Fruit fly (Drosophila melanogaster) whole organism, embryonic: ENCODE results near the gene Vha100-2.

Source experiments
- ATbp ChIP-seq: fragments of 200-800 bp; sonication (Bioruptor generic); optimal IDR thresholded peaks from 2 replicates; lab custom pipeline; 2017; ENCODE audit warnings: missing biosample characterization, mild to moderate bottlenecking, missing genetic modification characterization, missing genetic modification reagents
- CG10274 ChIP-seq: fragments of 200-800 bp; sonication (Bioruptor generic); optimal IDR thresholded peaks from 3 replicates; lab custom pipeline; 2017; ENCODE audit warnings: missing biosample characterization, mild to moderate bottlenecking, missing genetic modification characterization
- CG10543 ChIP-seq: fragments of 200-800 bp; sonication (Bioruptor generic); optimal IDR thresholded peaks from 3 replicates; lab custom pipeline; 2017; ENCODE audit warnings: missing biosample characterization, mild to moderate bottlenecking, missing genetic modification characterization, moderate library complexity
- CG11456 ChIP-seq: fragments of 200-800 bp; sonication (Bioruptor generic); IDR thresholded peaks from 3 replicates; pipeline ENCODE4 v1.3.6; 2022; ENCODE audit warnings: missing biosample characterization, missing genetic modification characterization
- CG11696 ChIP-seq: fragments of 200-800 bp; sonication (Bioruptor generic); IDR thresholded peaks from 2 replicates; pipeline ENCODE4 v1.3.6; 2022; ENCODE audit warnings: missing biosample characterization, missing genetic modification characterization
- CG1602 ChIP-seq: fragments of 200-800 bp; sonication (Bioruptor generic); optimal IDR thresholded peaks from 3 replicates; lab custom pipeline; 2016; ENCODE audit warnings: missing biosample characterization, missing genetic modification characterization
- CG16815 ChIP-seq: fragments of 200-800 bp; sonication (Bioruptor generic); optimal IDR thresholded peaks from 3 replicates; lab custom pipeline; 2017; ENCODE audit warnings: missing biosample characterization, mild to moderate bottlenecking, missing genetic modification characterization
- CG18599 ChIP-seq: fragments of 200-800 bp; sonication (Bioruptor generic); optimal IDR thresholded peaks from 3 replicates; lab custom pipeline; 2017; ENCODE audit warnings: missing biosample characterization, missing genetic modification characterization, mild to moderate bottlenecking, moderate library complexity, missing genetic modification reagents
- CG2120 ChIP-seq: fragments of 200-800 bp; sonication (Bioruptor generic); optimal IDR thresholded peaks from 3 replicates; lab custom pipeline; 2016; ENCODE audit warnings: missing biosample characterization, missing genetic modification characterization
- CG32532 ChIP-seq: fragments of 200-800 bp; sonication (Bioruptor generic); IDR thresholded peaks from 2 replicates; pipeline ENCODE4 v1.3.6; 2022; ENCODE audit warnings: missing biosample characterization, missing genetic modification characterization
- CG32767 ChIP-seq: fragments of 200-800 bp; sonication (Bioruptor generic); IDR thresholded peaks from 2 replicates; pipeline ENCODE4 v1.3.6; 2022; ENCODE audit warnings: missing biosample characterization, missing genetic modification characterization
- CG32772 ChIP-seq: fragments of 200-800 bp; sonication (Bioruptor generic); IDR thresholded peaks from 2 replicates; pipeline ENCODE4 v1.3.6; 2022; ENCODE audit warnings: missing biosample characterization, missing genetic modification characterization
- CG4282 ChIP-seq: fragments of 200-800 bp; sonication (Bioruptor generic); optimal IDR thresholded peaks from 2 replicates; lab custom pipeline; 2016; ENCODE audit warnings: missing biosample characterization, missing genetic modification characterization
- CG6683 ChIP-seq: fragments of 200-800 bp; sonication (Bioruptor generic); optimal IDR thresholded peaks from 2 replicates; lab custom pipeline; 2017; ENCODE audit warnings: missing biosample characterization, mild to moderate bottlenecking, missing genetic modification characterization, missing genetic modification reagents
- CG8089 ChIP-seq: fragments of 200-800 bp; sonication (Bioruptor generic); optimal IDR thresholded peaks from 3 replicates; lab custom pipeline; 2016; ENCODE audit warnings: missing biosample characterization, missing genetic modification characterization
- CG8281 ChIP-seq: fragments of 200-800 bp; sonication (Bioruptor generic); optimal IDR thresholded peaks from 2 replicates; lab custom pipeline; 2018; ENCODE audit warnings: missing biosample characterization, mild to moderate bottlenecking, missing genetic modification characterization, moderate library complexity
- CG8290 ChIP-seq, 3 experiments: fragments of 200-800 bp; sonication (Bioruptor generic); optimal IDR thresholded peaks; 2 replicates each; lab custom pipeline; 2016 to 2019; ENCODE audit warnings: missing biosample characterization in 3 of 3, missing genetic modification characterization in 3 of 3, mild to moderate bottlenecking in 2 of 3, moderate library complexity in 1 of 3
- CG8765 ChIP-seq: fragments of 200-800 bp; sonication (Bioruptor generic); IDR thresholded peaks from 2 replicates; pipeline ENCODE4 v1.3.6; 2022; ENCODE audit warnings: missing biosample characterization, missing genetic modification characterization
- CG9727 ChIP-seq: fragments of 200-800 bp; sonication (Bioruptor generic); optimal IDR thresholded peaks from 3 replicates; lab custom pipeline; 2017; ENCODE audit warnings: missing biosample characterization, mild to moderate bottlenecking, missing genetic modification characterization
- Deaf1 ChIP-seq: fragments of 200-800 bp; optimal IDR thresholded peaks from 3 replicates; lab custom pipeline; 2019; ENCODE audit warnings: missing biosample characterization, mild to moderate bottlenecking, missing genetic modification characterization, moderate library complexity
- Hey ChIP-seq: fragments of 200-800 bp; sonication (Bioruptor generic); optimal IDR thresholded peaks from 3 replicates; lab custom pipeline; 2018; ENCODE audit warnings: missing biosample characterization, mild to moderate bottlenecking, missing genetic modification characterization
- Hmr ChIP-seq: fragments of 200-800 bp; sonication (Bioruptor generic); optimal IDR thresholded peaks from 3 replicates; lab custom pipeline; 2017; ENCODE audit warnings: mild to moderate bottlenecking, missing biosample characterization, missing genetic modification reagents, missing genetic modification characterization
- Jarid2 ChIP-seq: fragments of 200-800 bp; sonication (Bioruptor generic); optimal IDR thresholded peaks from 3 replicates; lab custom pipeline; 2017; ENCODE audit warnings: mild to moderate bottlenecking, missing biosample characterization, missing genetic modification reagents, missing genetic modification characterization
- Kr ChIP-seq: fragments of 200-800 bp; sonication (Bioruptor generic); optimal IDR thresholded peaks from 2 replicates; lab custom pipeline; 2017; ENCODE audit warnings: missing biosample characterization, mild to moderate bottlenecking, missing genetic modification characterization
- MESR4 ChIP-seq: fragments of 200-800 bp; sonication (Bioruptor generic); optimal IDR thresholded peaks from 2 replicates; lab custom pipeline; 2018; ENCODE audit warnings: missing biosample characterization, mild to moderate bottlenecking, missing genetic modification characterization, moderate library complexity
- Med ChIP-seq: fragments of 200-800 bp; sonication (Bioruptor generic); peaks from one replicate; lab custom pipeline; 2016; ENCODE audit warnings: missing biosample characterization, missing genetic modification characterization, mild to moderate bottlenecking, inconsistent platforms, moderate library complexity
- Pdp1 ChIP-seq, 2 experiments: fragments of 200-800 bp; sonication (Bioruptor generic); optimal IDR thresholded peaks; 3 replicates each; lab custom pipeline; 2016; ENCODE audit warnings: missing biosample characterization in 2 of 2, missing genetic modification characterization in 2 of 2, mild to moderate bottlenecking in 1 of 2, moderate library complexity in 1 of 2
- Sox102F ChIP-seq: fragments of 200-800 bp; sonication (Bioruptor generic); optimal IDR thresholded peaks from 2 replicates; lab custom pipeline; 2018; ENCODE audit warnings: missing biosample characterization, mild to moderate bottlenecking, missing genetic modification characterization, moderate library complexity
- ase ChIP-seq: fragments of 200-800 bp; sonication (Bioruptor generic); IDR thresholded peaks from 3 replicates; pipeline ENCODE4 v1.3.6; 2022; ENCODE audit warnings: missing biosample characterization, missing genetic modification characterization
- cas ChIP-seq: fragments of 200-800 bp; sonication (Bioruptor generic); IDR thresholded peaks from 2 replicates; pipeline ENCODE4 v1.3.6; 2022; ENCODE audit warnings: missing biosample characterization, missing genetic modification characterization
- caup ChIP-seq: fragments of 200-800 bp; sonication (Bioruptor generic); optimal IDR thresholded peaks from 3 replicates; lab custom pipeline; 2017; ENCODE audit warnings: missing biosample characterization, mild to moderate bottlenecking, missing genetic modification characterization, moderate library complexity; ENCODE audit not compliant: severe bottlenecking
- cwo ChIP-seq: fragments of 200-800 bp; sonication (Bioruptor generic); optimal IDR thresholded peaks from 3 replicates; lab custom pipeline; 2017; ENCODE audit warnings: missing biosample characterization, missing genetic modification characterization, mild to moderate bottlenecking, moderate library complexity, missing genetic modification reagents
- emc ChIP-seq: fragments of 200-800 bp; sonication (Bioruptor generic); optimal IDR thresholded peaks from 2 replicates; lab custom pipeline; 2016; ENCODE audit warnings: missing biosample characterization, missing genetic modification characterization
- lab ChIP-seq: fragments of 200-800 bp; sonication (Bioruptor generic); optimal IDR thresholded peaks from 3 replicates; lab custom pipeline; 2017; ENCODE audit warnings: missing biosample characterization, missing genetic modification characterization, mild to moderate bottlenecking, moderate library complexity, missing genetic modification reagents
- mirr ChIP-seq: fragments of 200-800 bp; sonication (Bioruptor generic); optimal IDR thresholded peaks from 3 replicates; lab custom pipeline; 2018; ENCODE audit warnings: missing biosample characterization, mild to moderate bottlenecking, missing genetic modification characterization
- nom ChIP-seq: fragments of 200-800 bp; sonication (Bioruptor generic); optimal IDR thresholded peaks from 2 replicates; lab custom pipeline; 2017; ENCODE audit warnings: missing biosample characterization, missing genetic modification characterization, mild to moderate bottlenecking, moderate library complexity, missing genetic modification reagents
- shn ChIP-seq: fragments of 200-800 bp; sonication (Bioruptor generic); optimal IDR thresholded peaks from 3 replicates; lab custom pipeline; 2016; ENCODE audit warnings: missing biosample characterization, missing genetic modification characterization
- slbo ChIP-seq: fragments of 200-800 bp; sonication (Bioruptor generic); IDR thresholded peaks from 2 replicates; pipeline ENCODE4 v1.3.6; 2022; ENCODE audit warnings: missing biosample characterization, missing genetic modification characterization
- sob ChIP-seq: fragments of 200-800 bp; sonication (Bioruptor generic); IDR thresholded peaks from 2 replicates; pipeline ENCODE4 v1.3.6; 2022; ENCODE audit warnings: missing biosample characterization, missing genetic modification characterization
- sr ChIP-seq: fragments of 200-800 bp; sonication (Bioruptor generic); IDR thresholded peaks from 3 replicates; pipeline ENCODE4 v1.3.6; 2022; ENCODE audit warnings: missing biosample characterization, missing genetic modification characterization
- ssp ChIP-seq: fragments of 200-800 bp; sonication (Bioruptor generic); IDR thresholded peaks from 2 replicates; pipeline ENCODE4 v1.3.6; 2022; ENCODE audit warnings: missing biosample characterization, missing genetic modification characterization
- stwl ChIP-seq: fragments of 200-800 bp; sonication (Bioruptor generic); optimal IDR thresholded peaks from 3 replicates; lab custom pipeline; 2018; ENCODE audit warnings: missing biosample characterization, mild to moderate bottlenecking, missing genetic modification characterization, moderate library complexity
- tap ChIP-seq: fragments of 200-800 bp; optimal IDR thresholded peaks from 3 replicates; lab custom pipeline; 2019; ENCODE audit warnings: missing biosample characterization, mild to moderate bottlenecking, missing genetic modification characterization, moderate library complexity

Vha100-2 gene

DNA sequence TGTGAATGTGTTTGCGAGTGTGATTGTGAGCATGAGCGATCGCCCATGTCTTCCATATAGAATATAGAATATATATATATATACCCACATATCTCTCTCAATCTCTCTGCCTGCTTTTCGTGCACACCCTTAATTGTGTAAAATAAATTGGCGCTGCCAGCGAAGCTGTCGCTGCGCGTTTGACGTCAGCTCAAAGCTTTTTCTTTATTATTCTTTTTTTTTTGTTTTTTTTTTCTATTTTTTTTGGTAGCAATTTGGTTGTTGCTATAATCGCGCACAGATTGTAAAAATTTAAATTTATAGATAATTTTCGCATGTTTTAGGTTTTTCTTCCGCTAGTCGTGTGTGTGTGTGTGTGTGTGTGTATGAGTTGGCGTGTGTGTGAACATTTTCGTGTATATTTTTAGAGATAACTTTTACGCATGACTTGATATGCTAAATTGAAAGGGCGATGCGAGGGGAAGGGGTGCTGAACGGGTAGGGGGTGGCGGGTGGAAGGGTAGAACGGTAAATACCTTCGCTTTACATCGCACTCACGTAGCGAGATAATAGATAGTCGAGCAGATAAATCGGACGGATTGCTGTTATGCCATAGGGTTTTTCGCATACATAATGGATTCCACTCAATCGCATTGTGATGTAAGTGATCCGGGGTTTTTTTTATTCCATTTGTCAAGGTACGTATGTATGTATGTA lies 46.3 kb upstream of the Vha100-2 start (continued):
- no peak for TF ChIP-seq Jarid2 (GFP tag; lab: Kevin White, UChicago)
- TF ChIP-seq CG8290 (GFP tag; optimal IDR thresholded peaks at IDR 0.05; lab: Kevin White, UChicago): no peak
- TF ChIP-seq CG8290 (tag; optimal IDR thresholded peaks at IDR 0.05; lab: Kevin White, UChicago): peak in 1 of 2 experiments; percentile 45
- TF ChIP-seq CG18599 (GFP tag; lab: Kevin White, UChicago): no peak
- no peak for TF ChIP-seq Deaf1 (tag; lab: Kevin White, UChicago)
- 0 out of 2 replicates have a peak, but pooled peaks have one; percentile 23 for TF ChIP-seq CG32772 (GFP tag; lab: Robert Waterston, UW)
- no peak for TF ChIP-seq shn (GFP tag; lab: Kevin White, UChicago)
- TF ChIP-seq Pdp1 (GFP tag; optimal IDR thresholded peaks at IDR 0.05; lab: Kevin White, UChicago): peak in 1 of 2 experiments; percentile 52
- peak; percentile 88 for TF ChIP-seq mirr (GFP tag; lab: Kevin White, UChicago)
- peak; percentile 3 for TF ChIP-seq caup (GFP tag; lab: Kevin White, UChicago)
- no peak for TF ChIP-seq cas (GFP tag; lab: Robert Waterston, UW)
- no peak for TF ChIP-seq CG8765 (GFP tag; lab: Robert Waterston, UW)
- no peak for TF ChIP-seq Hmr (GFP tag; lab: Kevin White, UChicago)
- no peak for TF ChIP-seq CG8089 (GFP tag; lab: Kevin White, UChicago)
- TF ChIP-seq CG4282 (GFP tag; lab: Kevin White, UChicago): no peak
- TF ChIP-seq ase (GFP tag; lab: Robert Waterston, UW): no peak
- TF ChIP-seq lab (GFP tag; lab: Kevin White, UChicago): no peak
- 0 out of 2 replicates have a peak, but pooled peaks have one; percentile 14 for TF ChIP-seq slbo (GFP tag; lab: Robert Waterston, UW)
- no peak for TF ChIP-seq ATbp
- no peak for TF ChIP-seq emc (GFP tag; lab: Kevin White, UChicago)
- TF ChIP-seq CG2120 (GFP tag; lab: Kevin White, UChicago): no peak
- TF ChIP-seq CG1602 (GFP tag; lab: Kevin White, UChicago): no peak

DNA sequence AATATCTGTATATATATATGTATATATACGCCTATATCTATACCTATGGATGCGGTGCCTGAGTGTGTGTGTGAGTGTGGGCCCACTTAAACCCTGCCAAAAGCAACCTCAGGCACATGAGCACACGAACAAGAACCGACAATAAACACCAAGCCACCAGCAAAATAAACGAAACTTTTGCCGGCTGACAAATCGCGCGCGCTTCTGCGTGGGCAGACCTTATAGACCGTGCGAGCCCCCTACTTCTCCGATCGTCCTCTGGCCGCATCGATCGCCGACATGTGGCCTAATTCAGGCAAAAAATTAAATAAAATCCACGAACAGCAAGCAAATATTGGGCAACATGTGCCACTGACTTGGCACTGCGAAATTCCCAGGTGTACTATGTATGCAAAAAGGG lies 44.3 kb upstream of the Vha100-2 start:
- TF ChIP-seq cwo (GFP tag; lab: Kevin White, UChicago): peak; percentile 1
- peak; percentile 23 for TF ChIP-seq CG10543 (GFP tag; lab: Kevin White, UChicago)
- TF ChIP-seq sr (GFP tag; lab: Robert Waterston, UW): peak; percentile 93
- TF ChIP-seq CG10274 (GFP tag; lab: Kevin White, UChicago): peak; percentile 56
- peak; percentile 33 for TF ChIP-seq Med
- 0 out of 3 replicates have a peak, but pooled peaks have one; percentile 11 for TF ChIP-seq CG11456 (GFP tag; lab: Robert Waterston, UW)
- TF ChIP-seq CG11696 (GFP tag; lab: Robert Waterston, UW): no peak
- TF ChIP-seq Sox102F (GFP tag; lab: Kevin White, UChicago): no peak
- no peak for TF ChIP-seq tap
- 0 out of 2 replicates have a peak, but pooled peaks have one; percentile 25 for TF ChIP-seq CG32532 (GFP tag; lab: Robert Waterston, UW)
- TF ChIP-seq sob (GFP tag; lab: Robert Waterston, UW): no peak

DNA sequence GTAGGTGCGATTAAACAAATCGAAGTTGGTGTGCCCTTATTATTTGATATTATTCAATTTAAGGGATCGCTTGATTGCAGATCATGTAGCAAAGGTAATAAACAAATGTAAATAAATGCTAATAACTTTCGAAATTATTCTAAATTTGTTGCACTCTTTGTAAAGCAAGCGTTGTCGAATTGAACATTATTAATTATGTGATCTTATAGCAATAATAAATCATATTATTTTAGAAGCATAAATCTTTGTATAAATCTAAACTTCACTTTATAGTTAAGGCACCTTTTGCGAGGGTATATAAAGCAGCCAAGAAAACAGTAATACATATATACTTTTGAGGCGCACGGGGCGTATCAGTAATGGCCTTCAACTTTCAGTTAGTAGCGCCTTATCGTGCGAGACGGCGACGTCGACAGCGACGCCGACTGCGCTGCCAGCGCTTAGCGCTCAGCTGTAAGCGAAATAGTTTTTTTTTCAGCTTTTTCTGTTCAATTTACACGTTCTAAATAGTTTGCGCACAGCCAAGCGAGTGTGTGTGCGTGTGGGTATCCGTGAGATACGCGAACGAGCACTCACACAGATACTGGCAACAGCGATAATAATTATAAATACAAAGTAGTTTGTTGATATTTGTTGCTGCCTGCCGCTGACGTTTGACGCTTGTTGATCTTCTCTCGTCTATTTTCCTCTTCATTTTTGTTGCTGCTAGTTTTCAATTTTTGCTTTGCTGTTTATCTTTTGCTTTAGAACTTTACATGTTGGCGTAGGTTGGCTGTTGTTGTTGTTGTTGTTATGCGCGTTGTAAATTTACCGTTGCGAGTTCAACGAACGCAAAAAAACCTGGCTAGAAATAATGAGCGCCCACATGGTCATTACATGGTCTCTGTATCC lies 40.1 kb upstream of the Vha100-2 start:
- TF ChIP-seq Hmr (GFP tag; lab: Kevin White, UChicago) (peak; percentile 64), CG8281 (tag; lab: Kevin White, UChicago) (peak; percentile 6), nom (GFP tag; lab: Kevin White, UChicago) (no peak), Kr (GFP tag; lab: Kevin White, UChicago) (no peak), CG9727 (GFP tag; lab: Kevin White, UChicago) (no peak), ssp (GFP tag; lab: Robert Waterston, UW) (no peak), CG16815 (GFP tag; lab: Kevin White, UChicago) (no peak), stwl (tag; lab: Kevin White, UChicago) (no peak), CG6683 (GFP tag; lab: Kevin White, UChicago) (no peak), caup (GFP tag; lab: Kevin White, UChicago) (peak; percentile 77), Hey (tag; lab: Kevin White, UChicago) (peak; percentile 70), CG32767 (GFP tag; lab: Robert Waterston, UW) (no peak; the same call in none of the 2 replicates), MESR4 (GFP tag; lab: Kevin White, UChicago) (no peak)
